Fruit fly (Drosophila melanogaster): ENCODE results near the gene Cmtr1.

DNA sequence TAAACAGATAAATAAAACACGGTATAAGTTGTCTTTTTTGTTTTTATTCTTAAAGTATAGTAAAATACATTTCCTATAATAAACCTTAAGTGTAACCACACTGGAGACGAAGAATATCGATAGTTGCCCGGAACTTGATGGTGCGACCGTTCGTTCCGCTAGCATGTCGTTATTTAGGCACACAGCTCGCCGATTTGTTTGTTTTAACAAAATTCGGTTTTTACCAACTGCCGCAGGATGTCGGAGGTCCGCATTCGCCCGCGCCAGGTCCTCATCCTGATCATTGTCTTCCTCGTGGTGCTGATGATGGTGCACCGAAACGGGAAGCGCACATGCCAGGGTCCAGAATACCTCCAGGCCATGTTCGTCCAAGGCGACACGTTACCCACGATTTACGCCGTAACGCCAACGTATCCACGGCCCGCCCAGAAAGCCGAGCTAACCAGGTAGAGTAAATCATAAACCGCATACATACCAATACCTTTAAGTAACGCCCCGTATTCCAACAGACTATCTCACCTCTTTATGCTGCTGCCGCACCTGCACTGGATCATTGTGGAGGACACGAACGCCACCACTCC, 30.3 kb upstream of the Cmtr1 start, which contains the start of gene GlcAT-I:
- TF ChIP-seq fd96Ca (GFP tag; IDR thresholded peaks at IDR 0.05) (no peak), CG4496 (GFP tag; IDR thresholded peaks at IDR 0.05) (no peak)
